Fruit fly (Drosophila melanogaster): ENCODE measurements around the gene CG43149.

DNA sequence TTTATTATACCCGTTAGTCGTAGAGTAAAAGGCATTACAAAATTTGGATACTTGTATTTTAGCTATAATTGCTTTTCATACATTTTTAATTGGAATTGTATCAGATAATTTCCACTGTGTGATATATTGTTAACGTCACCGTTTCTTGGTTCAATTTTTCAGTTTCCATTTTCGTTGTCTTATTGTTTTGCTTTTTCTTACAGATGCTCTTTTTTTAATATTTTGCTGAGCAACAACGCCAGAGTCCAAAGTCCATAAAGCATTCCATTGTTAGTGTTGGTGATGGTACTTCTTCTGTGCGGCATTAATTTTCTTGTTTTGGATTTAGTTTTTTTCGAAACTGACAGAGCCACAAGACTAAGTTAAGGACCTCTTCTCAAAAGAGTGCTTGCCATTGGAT lies 28.4 kb upstream of the CG43149 start:
- no peak for TF ChIP-seq bab1 (GFP tag; optimal IDR thresholded peaks at IDR 0.05)
- no peak for TF ChIP-seq ovo (GFP tag; optimal IDR thresholded peaks at IDR 0.05)
- TF ChIP-seq toe (GFP tag; optimal IDR thresholded peaks at IDR 0.05) = no peak
- TF ChIP-seq CG7101 (tag; optimal IDR thresholded peaks at IDR 0.05) = no peak
- no peak for TF ChIP-seq CG1620 (GFP tag; optimal IDR thresholded peaks at IDR 0.05)
- no peak for TF ChIP-seq CG33017 (tag; optimal IDR thresholded peaks at IDR 0.05)
- no peak for TF ChIP-seq Hr96 (GFP tag; optimal IDR thresholded peaks at IDR 0.05)
- no peak for TF ChIP-seq CG12768 (GFP tag; optimal IDR thresholded peaks at IDR 0.05)
- no peak for TF ChIP-seq Mnt (GFP tag; optimal IDR thresholded peaks at IDR 0.05)
- no peak for TF ChIP-seq cic (GFP tag; optimal IDR thresholded peaks at IDR 0.05)

Measured in whole organism, adult.